Worm (Caenorhabditis elegans) whole organism, L1 larva: Measurements from ENCODE around the gene twk-12.

Experiments used
- aha-1 ChIP-seq: fragments of 150-350 bp; optimal IDR thresholded peaks from 2 replicates; lab custom pipeline; 2014; ENCODE audit warnings: missing biosample characterization, missing genetic modification characterization
- elt-3 ChIP-seq, 6 experiments: fragments of 150-350 bp in 1 of 6; sonication (generic microtip); optimal IDR thresholded peaks; 2 replicates each; lab custom pipeline; 2017 to 2018; ENCODE audit warnings: missing biosample characterization in 6 of 6, missing genetic modification characterization in 6 of 6, inconsistent platforms in 1 of 6
- lir-3 ChIP-seq: sonication (generic microtip); optimal IDR thresholded peaks from 2 replicates; lab custom pipeline; 2016; ENCODE audit warnings: mild to moderate bottlenecking, missing genetic modification characterization, moderate library complexity, missing compliant biosample characterization; ENCODE audit not compliant: poor library complexity
- lsy-2 ChIP-seq, 2 experiments: fragments of 150-350 bp; optimal IDR thresholded peaks; 2 replicates each; lab custom pipeline; 2014; ENCODE audit warnings: missing biosample characterization in 2 of 2, missing genetic modification characterization in 2 of 2
- mdl-1 ChIP-seq, 2 experiments: fragments of 150-350 bp; optimal IDR thresholded peaks; 2 replicates each; lab custom pipeline; 2014 to 2017; ENCODE audit warnings: missing biosample characterization in 2 of 2, missing genetic modification characterization in 2 of 2, inconsistent platforms in 1 of 2
- mef-2 ChIP-seq: fragments of 150-350 bp; optimal IDR thresholded peaks from 2 replicates; lab custom pipeline; 2014; ENCODE audit warnings: missing biosample characterization, missing genetic modification characterization
- nhr-12 ChIP-seq: sonication (generic microtip); optimal IDR thresholded peaks from 2 replicates; lab custom pipeline; 2017; ENCODE audit warnings: missing biosample characterization, missing genetic modification characterization
- snpc-4 ChIP-seq: fragments of 150-350 bp; optimal IDR thresholded peaks from 2 replicates; lab custom pipeline; 2014; ENCODE audit warnings: missing biosample characterization, missing genetic modification characterization
- vab-15 ChIP-seq: sonication (generic microtip); optimal IDR thresholded peaks from 2 replicates; lab custom pipeline; 2017; ENCODE audit warnings: missing genotype, mild to moderate bottlenecking, missing genetic modification characterization, missing compliant biosample characterization
- xbp-1 ChIP-seq: sonication (generic microtip); optimal IDR thresholded peaks from 2 replicates; lab custom pipeline; 2016; ENCODE audit warnings: missing genetic modification characterization, missing compliant biosample characterization

DNA sequence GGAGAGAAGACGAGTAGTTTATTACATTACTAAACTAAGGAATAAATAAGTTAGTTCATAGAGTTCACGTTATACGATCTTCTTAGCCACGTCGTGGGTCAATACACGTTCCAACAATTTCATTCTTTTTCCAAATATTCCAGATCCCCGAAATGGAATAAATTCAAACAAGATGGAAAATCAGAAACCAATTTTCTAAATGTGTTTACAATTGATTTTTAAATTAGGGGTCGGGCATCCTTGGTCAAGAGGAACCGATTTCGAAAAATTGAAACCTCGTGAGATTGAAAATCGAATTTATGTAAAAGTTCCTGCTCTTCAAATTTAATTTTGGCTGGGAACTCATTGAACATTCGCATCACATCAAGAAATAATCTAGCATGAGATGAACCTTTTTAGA lies 17.4 kb downstream of the twk-12 start:
- no peak for TF ChIP-seq mdl-1 (tag; optimal IDR thresholded peaks at IDR 0.05; lab: Kevin White, UChicago)
- TF ChIP-seq nhr-12, result no peak
- no peak for TF ChIP-seq snpc-4 (tag; lab: Kevin White, UChicago)
- no peak for TF ChIP-seq mef-2 (tag; lab: Kevin White, UChicago)
- no peak for TF ChIP-seq lir-3 (tag; lab: Kevin White, UChicago)
- no peak for TF ChIP-seq xbp-1 (tag; lab: Kevin White, UChicago)
- no peak for TF ChIP-seq lsy-2 (tag; optimal IDR thresholded peaks at IDR 0.05; lab: Kevin White, UChicago)
- no peak for TF ChIP-seq vab-15
- TF ChIP-seq aha-1 (tag; lab: Kevin White, UChicago), result no peak
- TF ChIP-seq elt-3 (tag; optimal IDR thresholded peaks at IDR 0.05; lab: Kevin White, UChicago), result no peak
